Worm (Caenorhabditis elegans) whole organism, L2 larva: Measurements from ENCODE around the gene col-14.

Experiments used
- Y55F3AM.14 ChIP-seq: fragments of 200-800 bp; sonication (Bioruptor generic); optimal IDR thresholded peaks from 2 replicates; lab custom pipeline; 2018; ENCODE audit warnings: mild to moderate bottlenecking, missing genetic modification characterization, missing compliant biosample characterization
- blmp-1 ChIP-seq: sonication (generic microtip); optimal IDR thresholded peaks from 2 replicates; lab custom pipeline; 2017; ENCODE audit warnings: missing genetic modification characterization, mild to moderate bottlenecking, missing compliant biosample characterization, antibody characterized with exemption, moderate library complexity; ENCODE audit not compliant: insufficient read depth
- ceh-16 ChIP-seq: fragments of 150-350 bp; optimal IDR thresholded peaks from 2 replicates; lab custom pipeline; 2014; ENCODE audit warnings: missing biosample characterization, missing genetic modification characterization
- ceh-82 ChIP-seq: fragments of 150-350 bp; optimal IDR thresholded peaks from 2 replicates; lab custom pipeline; 2014; ENCODE audit warnings: missing biosample characterization, missing genetic modification characterization
- dmd-4 ChIP-seq: sonication (generic microtip); optimal IDR thresholded peaks from 2 replicates; lab custom pipeline; 2017; ENCODE audit warnings: missing biosample characterization, missing genetic modification characterization
- nhr-12 ChIP-seq: fragments of 150-350 bp; optimal IDR thresholded peaks from 2 replicates; lab custom pipeline; 2014; ENCODE audit warnings: missing biosample characterization, missing genetic modification characterization
- sem-4 ChIP-seq: fragments of 150-350 bp; optimal IDR thresholded peaks from 2 replicates; lab custom pipeline; 2014; ENCODE audit warnings: missing biosample characterization, missing genetic modification reagents, missing genetic modification characterization

ce11 chrIV:7796432-7797113, 43.4 kb downstream of the col-14 start, which contains the start of gene sgo-1:
- TF ChIP-seq ceh-16 (tag; lab: Kevin White, UChicago) (no peak), sem-4 (tag; lab: Kevin White, UChicago) (no peak), ceh-82 (tag; lab: Kevin White, UChicago) (no peak), blmp-1 (tag; lab: Kevin White, UChicago) (no peak), nhr-12 (tag; lab: Kevin White, UChicago) (no peak), dmd-4 (no peak), Y55F3AM.14 (GFP tag; lab: Kevin White, UChicago) (no peak)
